Fruit fly (Drosophila melanogaster) whole organism, embryonic: ENCODE measurements around the gene Sirup.
A peak's percentile ranks its signal among the peaks of the same experiment; 100 is the strongest.

ENCODE experiments used
- B-H2 ChIP-seq: fragments of 200-800 bp; sonication (Bioruptor generic); optimal IDR thresholded peaks from 2 replicates; lab custom pipeline; 2018; ENCODE audit warnings: missing biosample characterization, mild to moderate bottlenecking, missing genetic modification characterization
- CG10431 ChIP-seq: fragments of 200-800 bp; sonication (Bioruptor generic); optimal IDR thresholded peaks from 3 replicates; lab custom pipeline; 2018; ENCODE audit warnings: missing biosample characterization, mild to moderate bottlenecking, missing genetic modification characterization
- CG10565 ChIP-seq: fragments of 200-800 bp; sonication (Bioruptor generic); optimal IDR thresholded peaks from 3 replicates; lab custom pipeline; 2016; ENCODE audit warnings: missing biosample characterization, mild to moderate bottlenecking, missing genetic modification characterization
- CG11247 ChIP-seq: fragments of 200-800 bp; sonication (Bioruptor generic); IDR thresholded peaks from 2 replicates; pipeline ENCODE4 v1.3.6; 2022; ENCODE audit warnings: missing biosample characterization, missing genetic modification characterization
- CG11456 ChIP-seq: fragments of 200-800 bp; sonication (Bioruptor generic); IDR thresholded peaks from 3 replicates; pipeline ENCODE4 v1.3.6; 2022; ENCODE audit warnings: missing biosample characterization, missing genetic modification characterization
- CG13123 ChIP-seq: fragments of 200-800 bp; sonication (Bioruptor generic); optimal IDR thresholded peaks from 2 replicates; lab custom pipeline; 2016; ENCODE audit warnings: missing biosample characterization, missing genetic modification characterization
- CG14014 ChIP-seq: fragments of 200-800 bp; sonication (Bioruptor generic); IDR thresholded peaks from 2 replicates; pipeline ENCODE4 v1.3.6; 2022; ENCODE audit warnings: missing biosample characterization, missing genetic modification characterization
- CG15011 ChIP-seq: fragments of 200-800 bp; sonication (Bioruptor generic); optimal IDR thresholded peaks from 3 replicates; lab custom pipeline; 2018; ENCODE audit warnings: missing biosample characterization, mild to moderate bottlenecking, missing genetic modification characterization
- CG15601 ChIP-seq: fragments of 200-800 bp; sonication (Bioruptor generic); optimal IDR thresholded peaks from 3 replicates; lab custom pipeline; 2019; ENCODE audit warnings: missing biosample characterization, mild to moderate bottlenecking, missing genetic modification characterization, moderate library complexity
- CG1602 ChIP-seq: fragments of 200-800 bp; sonication (Bioruptor generic); optimal IDR thresholded peaks from 3 replicates; lab custom pipeline; 2016; ENCODE audit warnings: missing biosample characterization, missing genetic modification characterization
- CG18011 ChIP-seq: fragments of 200-800 bp; sonication (Bioruptor generic); optimal IDR thresholded peaks from 2 replicates; lab custom pipeline; 2017; ENCODE audit warnings: missing biosample characterization, missing genetic modification characterization, mild to moderate bottlenecking, moderate library complexity, missing genotype
- CG2199 ChIP-seq: fragments of 200-800 bp; sonication (Bioruptor generic); IDR thresholded peaks from 3 replicates; pipeline ENCODE4 v1.3.6; 2022; ENCODE audit warnings: missing biosample characterization, missing genetic modification characterization
- CG30431 ChIP-seq: fragments of 200-800 bp; sonication (Bioruptor generic); optimal IDR thresholded peaks from 2 replicates; lab custom pipeline; 2017; ENCODE audit warnings: missing biosample characterization, missing genetic modification characterization
- CG3163 ChIP-seq: fragments of 200-800 bp; sonication (Bioruptor generic); optimal IDR thresholded peaks from 3 replicates; lab custom pipeline; 2016; ENCODE audit warnings: missing biosample characterization, missing genetic modification characterization
- CG3281 ChIP-seq: fragments of 200-800 bp; sonication (Bioruptor generic); optimal IDR thresholded peaks from 3 replicates; lab custom pipeline; 2017; ENCODE audit warnings: missing biosample characterization, mild to moderate bottlenecking, missing genetic modification characterization
- CG34224 ChIP-seq: fragments of 200-800 bp; sonication (Bioruptor generic); IDR thresholded peaks from 3 replicates; pipeline ENCODE4 v1.3.6; 2022; ENCODE audit warnings: missing biosample characterization, missing genetic modification characterization; ENCODE audit not compliant: partially characterized antibody
- CG4328 ChIP-seq: fragments of 200-800 bp; sonication (Bioruptor generic); optimal IDR thresholded peaks from 3 replicates; lab custom pipeline; 2017; ENCODE audit warnings: missing biosample characterization, missing genetic modification reagents, missing genetic modification characterization
- CG4360 ChIP-seq: fragments of 200-800 bp; sonication (Bioruptor generic); IDR thresholded peaks from 2 replicates; pipeline ENCODE4 v1.3.6; 2022; ENCODE audit warnings: missing biosample characterization, missing genetic modification characterization
- CG5245 ChIP-seq: fragments of 200-800 bp; sonication (Bioruptor generic); optimal IDR thresholded peaks from 3 replicates; lab custom pipeline; 2016; ENCODE audit warnings: missing biosample characterization, missing genetic modification characterization
- CG5953 ChIP-seq: fragments of 200-800 bp; sonication (Bioruptor generic); IDR thresholded peaks from 2 replicates; pipeline ENCODE4 v1.3.6; 2022; ENCODE audit warnings: missing biosample characterization, missing genetic modification characterization
- CG6813 ChIP-seq: fragments of 200-800 bp; sonication (Bioruptor generic); optimal IDR thresholded peaks from 2 replicates; lab custom pipeline; 2017; ENCODE audit warnings: missing biosample characterization, missing genetic modification characterization, mild to moderate bottlenecking, moderate library complexity, missing genetic modification reagents
- CG7928 ChIP-seq: fragments of 200-800 bp; sonication (Bioruptor generic); optimal IDR thresholded peaks from 2 replicates; lab custom pipeline; 2017; ENCODE audit warnings: missing biosample characterization, mild to moderate bottlenecking, missing genetic modification characterization
- CG9437 ChIP-seq: fragments of 200-800 bp; sonication (Bioruptor generic); optimal IDR thresholded peaks from 2 replicates; lab custom pipeline; 2018; ENCODE audit warnings: missing biosample characterization, mild to moderate bottlenecking, missing genetic modification characterization
- D19A ChIP-seq: fragments of 200-800 bp; optimal IDR thresholded peaks from 3 replicates; lab custom pipeline; 2019; ENCODE audit warnings: missing biosample characterization, mild to moderate bottlenecking, missing genetic modification characterization, moderate library complexity
- Dll ChIP-seq: fragments of 200-800 bp; sonication (Bioruptor generic); IDR thresholded peaks from 4 replicates; pipeline ENCODE4 v1.3.6; 2022; ENCODE audit warnings: missing biosample characterization, missing genetic modification characterization; ENCODE audit not compliant: partially characterized antibody
- E2f2 ChIP-seq: fragments of 200-800 bp; sonication (Bioruptor generic); IDR thresholded peaks from 2 replicates; pipeline ENCODE4 v1.3.6; 2022; ENCODE audit warnings: missing biosample characterization, missing genetic modification characterization
- ERR ChIP-seq: fragments of 200-800 bp; sonication (Bioruptor generic); optimal IDR thresholded peaks from 2 replicates; lab custom pipeline; 2016; ENCODE audit warnings: missing biosample characterization, missing genetic modification characterization
- Elba2 ChIP-seq: fragments of 200-800 bp; sonication (Bioruptor generic); optimal IDR thresholded peaks from 3 replicates; lab custom pipeline; 2016; ENCODE audit warnings: missing biosample characterization, missing genetic modification characterization
- Rfx ChIP-seq: fragments of 200-800 bp; sonication (Bioruptor generic); IDR thresholded peaks from 2 replicates; pipeline ENCODE4 v1.3.6; 2022; ENCODE audit warnings: missing biosample characterization, missing genetic modification characterization
- ara ChIP-seq: fragments of 200-800 bp; sonication (Bioruptor generic); IDR thresholded peaks from 2 replicates; pipeline ENCODE4 v1.3.6; 2022; ENCODE audit warnings: missing biosample characterization, missing genetic modification characterization
- ase ChIP-seq: fragments of 200-800 bp; sonication (Bioruptor generic); IDR thresholded peaks from 3 replicates; pipeline ENCODE4 v1.3.6; 2022; ENCODE audit warnings: missing biosample characterization, missing genetic modification characterization
- ato ChIP-seq: fragments of 200-800 bp; sonication (Bioruptor generic); IDR thresholded peaks from 2 replicates; pipeline ENCODE4 v1.3.6; 2022; ENCODE audit warnings: missing biosample characterization, missing genetic modification characterization; ENCODE audit not compliant: partially characterized antibody
- az2 ChIP-seq: fragments of 200-800 bp; sonication (Bioruptor generic); optimal IDR thresholded peaks from 3 replicates; lab custom pipeline; 2016; ENCODE audit warnings: missing biosample characterization, missing genetic modification characterization
- bbx ChIP-seq: fragments of 200-800 bp; sonication (Bioruptor generic); IDR thresholded peaks from 2 replicates; pipeline ENCODE4 v1.3.6; 2022; ENCODE audit warnings: missing biosample characterization, missing genetic modification characterization; ENCODE audit not compliant: partially characterized antibody
- cato ChIP-seq: fragments of 200-800 bp; sonication (Bioruptor generic); optimal IDR thresholded peaks from 2 replicates; lab custom pipeline; 2016; ENCODE audit warnings: missing biosample characterization, missing genetic modification characterization, borderline replicate concordance
- crol ChIP-seq: fragments of 200-800 bp; sonication (Bioruptor generic); IDR thresholded peaks from 2 replicates; pipeline ENCODE4 v1.3.6; 2022; ENCODE audit warnings: missing biosample characterization, missing genetic modification characterization
- cwo ChIP-seq: fragments of 200-800 bp; sonication (Bioruptor generic); optimal IDR thresholded peaks from 3 replicates; lab custom pipeline; 2017; ENCODE audit warnings: missing biosample characterization, missing genetic modification characterization, mild to moderate bottlenecking, moderate library complexity, missing genetic modification reagents
- ftz-f1 ChIP-seq: fragments of 200-800 bp; sonication (Bioruptor generic); optimal IDR thresholded peaks from 2 replicates; lab custom pipeline; 2016; ENCODE audit warnings: missing biosample characterization, missing genetic modification characterization
- fu2 ChIP-seq: fragments of 200-800 bp; sonication (Bioruptor generic); optimal IDR thresholded peaks from 2 replicates; lab custom pipeline; 2016; ENCODE audit warnings: missing biosample characterization, missing genetic modification characterization
- gcm ChIP-seq: fragments of 200-800 bp; sonication (Bioruptor generic); optimal IDR thresholded peaks from 2 replicates; lab custom pipeline; 2019; ENCODE audit warnings: missing biosample characterization, mild to moderate bottlenecking, missing genetic modification characterization, moderate library complexity
- hbn ChIP-seq: fragments of 200-800 bp; sonication (Bioruptor generic); IDR thresholded peaks from 2 replicates; pipeline ENCODE4 v1.3.6; 2022; ENCODE audit warnings: missing biosample characterization, missing genetic modification characterization; ENCODE audit not compliant: partially characterized antibody
- hkb ChIP-seq, 2 experiments: fragments of 200-800 bp in 1 of 2; fragments of >200 bp in 1 of 2; sonication (Bioruptor generic) in 1 of 2; IDR thresholded peaks in 1 of 2; optimal IDR thresholded peaks in 1 of 2; 2 replicates each; pipeline versions ENCODE4 v1.3.6 to Lab custom; 2017 to 2022; ENCODE audit warnings: missing biosample characterization in 1 of 2, missing genetic modification characterization in 1 of 2
- hth ChIP-seq: fragments of >200 bp; optimal IDR thresholded peaks from 2 replicates; lab custom pipeline; 2017; ENCODE audit warnings: inconsistent platforms
- nom ChIP-seq: fragments of 200-800 bp; sonication (Bioruptor generic); optimal IDR thresholded peaks from 2 replicates; lab custom pipeline; 2017; ENCODE audit warnings: missing biosample characterization, missing genetic modification characterization, mild to moderate bottlenecking, moderate library complexity, missing genetic modification reagents
- org-1 ChIP-seq: fragments of 200-800 bp; sonication (Bioruptor generic); optimal IDR thresholded peaks from 2 replicates; lab custom pipeline; 2017; ENCODE audit warnings: missing biosample characterization, missing genetic modification characterization
- pros ChIP-seq: fragments of 200-800 bp; sonication (Bioruptor generic); optimal IDR thresholded peaks from 3 replicates; lab custom pipeline; 2019; ENCODE audit warnings: missing biosample characterization, mild to moderate bottlenecking, missing genetic modification characterization, moderate library complexity
- sisA ChIP-seq: fragments of 200-800 bp; sonication (Bioruptor generic); IDR thresholded peaks from 2 replicates; pipeline ENCODE4 v1.3.6; 2022; ENCODE audit warnings: missing biosample characterization, missing genetic modification characterization
- ttk ChIP-seq: fragments of 200-800 bp; sonication (Bioruptor generic); IDR thresholded peaks from 2 replicates; pipeline ENCODE4 v2.1.2; 2022; ENCODE audit warnings: missing biosample characterization, missing genetic modification characterization
- unc-4 ChIP-seq: fragments of 200-800 bp; sonication (Bioruptor generic); IDR thresholded peaks from 2 replicates; pipeline ENCODE4 v1.3.6; 2022; ENCODE audit warnings: missing biosample characterization, missing genetic modification characterization; ENCODE audit not compliant: partially characterized antibody
- zen ChIP-seq: fragments of 200-800 bp; sonication (Bioruptor generic); optimal IDR thresholded peaks from 3 replicates; lab custom pipeline; 2018; ENCODE audit warnings: missing biosample characterization, mild to moderate bottlenecking, missing genetic modification characterization, moderate library complexity

Sirup gene

DNA sequence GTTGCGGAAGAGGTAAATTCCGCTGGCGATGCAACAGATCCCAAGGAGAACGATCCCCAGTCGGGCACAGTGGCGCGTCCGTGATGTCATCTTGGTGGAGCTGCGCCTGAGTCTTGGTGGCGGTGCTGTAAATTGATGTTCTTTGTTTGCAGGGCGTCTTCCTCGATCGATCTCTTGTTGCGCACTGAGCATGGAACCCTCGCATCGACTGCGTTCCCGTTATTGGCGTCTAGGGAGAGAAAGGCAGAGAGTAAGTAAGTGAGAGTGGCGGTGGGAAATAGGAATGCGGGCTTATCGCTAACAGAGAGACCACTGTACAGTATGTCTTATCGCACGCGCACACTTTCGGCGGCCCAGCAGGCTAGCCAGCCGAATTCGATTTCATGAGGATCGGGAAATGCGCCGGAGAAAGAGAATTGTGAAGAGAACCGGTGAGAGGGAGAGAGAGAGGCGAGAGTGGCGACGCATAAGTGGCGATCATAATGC is 7.2 kb upstream of the Sirup start (continued):
- no peak for TF ChIP-seq CG10431
- no peak for TF ChIP-seq crol (GFP tag; lab: Robert Waterston, UW)
- no peak for TF ChIP-seq CG4360
- peak; percentile 89 for TF ChIP-seq gcm
- no peak for TF ChIP-seq ato (GFP tag; lab: Robert Waterston, UW)
- no peak for TF ChIP-seq CG30431
- no peak for TF ChIP-seq cwo (GFP tag; lab: Kevin White, UChicago)
- no peak for TF ChIP-seq hth
- no peak for TF ChIP-seq CG5245 (GFP tag; lab: Kevin White, UChicago)
- no peak for TF ChIP-seq CG7928
- peak; percentile 22 for TF ChIP-seq nom
- peak; percentile 80 for TF ChIP-seq CG3163
- peak; percentile 55 for TF ChIP-seq pros
- TF ChIP-seq Elba2 = no peak
- no peak for TF ChIP-seq sisA (GFP tag; lab: Robert Waterston, UW)
- TF ChIP-seq CG5953 (GFP tag; lab: Robert Waterston, UW) = no peak
- no peak for TF ChIP-seq CG4328 (GFP tag; lab: Kevin White, UChicago)
- TF ChIP-seq CG10565 (GFP tag; lab: Kevin White, UChicago) = no peak
- peak; percentile 48 for TF ChIP-seq D19A (tag; lab: Kevin White, UChicago)
- TF ChIP-seq CG15011 (GFP tag; lab: Kevin White, UChicago) = no peak
- TF ChIP-seq CG1602 = no peak
- TF ChIP-seq ase (GFP tag; lab: Robert Waterston, UW) = no peak
- peak; percentile 30; the same call in 1 of the 4 replicates for TF ChIP-seq Dll (GFP tag; lab: Robert Waterston, UW)
- TF ChIP-seq ttk (GFP tag; lab: Robert Waterston, UW) = no peak
- TF ChIP-seq fu2 (GFP tag; lab: Kevin White, UChicago) = no peak
- TF ChIP-seq CG11247 (GFP tag; lab: Robert Waterston, UW) = no peak
- TF ChIP-seq CG18011 = no peak
- no peak for TF ChIP-seq CG9437 (GFP tag; lab: Kevin White, UChicago)
- no peak for TF ChIP-seq cato
- 0 out of 2 replicates have a peak, but pooled peaks have one; percentile 30 for TF ChIP-seq Rfx (GFP tag; lab: Robert Waterston, UW)
- TF ChIP-seq ara (GFP tag; lab: Robert Waterston, UW) = no peak
- no peak for TF ChIP-seq CG3281 (GFP tag; lab: Kevin White, UChicago)
- TF ChIP-seq B-H2 (GFP tag; lab: Kevin White, UChicago) = no peak
- TF ChIP-seq hkb (optimal IDR thresholded peaks at IDR 0.05; lab: Kevin White, UChicago) = no peak
- no peak for TF ChIP-seq hkb (GFP tag; IDR thresholded peaks at IDR 0.05; lab: Robert Waterston, UW)
- TF ChIP-seq CG11456 = no peak
- TF ChIP-seq bbx (GFP tag; lab: Robert Waterston, UW) = peak; percentile 17; the same call in 1 of the 2 replicates
- TF ChIP-seq E2f2 (GFP tag; lab: Robert Waterston, UW) = no peak
- 0 out of 3 replicates have a peak, but pooled peaks have one; percentile 55 for TF ChIP-seq CG2199 (GFP tag; lab: Robert Waterston, UW)
- TF ChIP-seq org-1 (GFP tag; lab: Kevin White, UChicago) = no peak
- no peak for TF ChIP-seq unc-4
- TF ChIP-seq ftz-f1 (GFP tag; lab: Kevin White, UChicago) = no peak
- no peak for TF ChIP-seq CG14014
- no peak for TF ChIP-seq CG15601 (tag; lab: Kevin White, UChicago)
- peak; percentile 25; the same call in 1 of the 2 replicates for TF ChIP-seq hbn (GFP tag; lab: Robert Waterston, UW)
- no peak for TF ChIP-seq ERR (GFP tag; lab: Kevin White, UChicago)
- TF ChIP-seq az2 (GFP tag; lab: Kevin White, UChicago) = no peak
- TF ChIP-seq CG6813 (GFP tag; lab: Kevin White, UChicago) = no peak
- TF ChIP-seq zen (tag; lab: Kevin White, UChicago) = no peak
- TF ChIP-seq CG34224 (GFP tag; lab: Robert Waterston, UW) = peak; percentile 32; the same call in 1 of the 3 replicates
- TF ChIP-seq CG13123 (GFP tag; lab: Kevin White, UChicago) = no peak
